Worm (Caenorhabditis elegans): ENCODE results near the gene M01B2.12.

The M01B2.12 gene

ce11 chrV:15264131-15264530 lies at the start of gene M01B2.12:
TSS of gene M01B2.12 (minus strand) at chrV:15264231.
- TF ChIP-seq nhr-237 (tag; optimal IDR thresholded peaks at IDR 0.05) (no peak), ceh-62 (tag; optimal IDR thresholded peaks at IDR 0.05) (no peak), nhr-10 (tag; optimal IDR thresholded peaks at IDR 0.05) (no peak), pha-4 (GFP tag; IDR thresholded peaks at IDR 0.05) (no peak), pha-4 (tag; optimal IDR thresholded peaks at IDR 0.05) (no peak), set-16 (GFP tag; IDR thresholded peaks at IDR 0.05) (no peak), nhr-111 (GFP tag; optimal IDR thresholded peaks at IDR 0.05) (no peak), daf-19 (GFP tag; conservative IDR thresholded peaks at IDR 0.05) (no peak), ZK337.2 (GFP tag; IDR thresholded peaks at IDR 0.05) (no peak), fkh-10 (GFP tag; optimal IDR thresholded peaks at IDR 0.05) (no peak), dve-1 (tag; optimal IDR thresholded peaks at IDR 0.05; ENCODE audit: insufficient read depth) (no peak), cey-2 (tag; optimal IDR thresholded peaks at IDR 0.05; ENCODE audit: borderline replicate concordance, insufficient read depth) (no peak), ces-1 (GFP tag; optimal IDR thresholded peaks at IDR 0.05) (no peak), zag-1 (tag; optimal IDR thresholded peaks at IDR 0.05) (no peak), ceh-32 (tag; optimal IDR thresholded peaks at IDR 0.05; ENCODE audit: poor library complexity) (no peak), mdt-29 (GFP tag; IDR thresholded peaks at IDR 0.05) (no peak), pqm-1 (tag; optimal IDR thresholded peaks at IDR 0.05) (no peak), Y75B8A.6 (GFP tag; IDR thresholded peaks at IDR 0.05) (no peak), dmd-8 (GFP tag; IDR thresholded peaks at IDR 0.05) (no peak), nhr-76 (tag; optimal IDR thresholded peaks at IDR 0.05) (no peak), ceh-20 (GFP tag; IDR thresholded peaks at IDR 0.05) (no peak)

- TF ChIP-seq skn-1 (tag; optimal IDR thresholded peaks at IDR 0.05) (no peak), ces-1 (GFP tag; optimal IDR thresholded peaks at IDR 0.05) (no peak), egl-27 (tag; optimal IDR thresholded peaks at IDR 0.05) (no peak), jun-1 (tag; optimal IDR thresholded peaks at IDR 0.05) (no peak), unc-62 (GFP tag; optimal IDR thresholded peaks at IDR 0.05 in 1 of 2) (peak in 1 of 2 experiments; percentile 81), unc-62 (tag; optimal IDR thresholded peaks at IDR 0.05) (no peak), aha-1 (tag) (peak; percentile 69), F37D6.2 (tag; optimal IDR thresholded peaks at IDR 0.05) (no peak), saeg-2 (GFP tag; IDR thresholded peaks at IDR 0.05) (no peak)
Observed at ce11 chrV:15313529-15313928, 49.5 kb upstream of the M01B2.12 start.

- TF ChIP-seq ama-1 (optimal IDR thresholded peaks at IDR 0.05) (no peak), fkh-10 (GFP tag; optimal IDR thresholded peaks at IDR 0.05) (no peak), unc-62 (GFP tag; optimal IDR thresholded peaks at IDR 0.05 in 1 of 2) (no peak), unc-62 (tag; optimal IDR thresholded peaks at IDR 0.05) (no peak), skn-1 (tag; optimal IDR thresholded peaks at IDR 0.05) (no peak), zip-11 (GFP tag; IDR thresholded peaks at IDR 0.05) (no peak), dpl-1 (GFP tag; optimal IDR thresholded peaks at IDR 0.05) (no peak), lin-39 (tag; optimal IDR thresholded peaks at IDR 0.05) (no peak), gei-8 (GFP tag; optimal IDR thresholded peaks at IDR 0.05) (no peak), nhr-28 (tag; optimal IDR thresholded peaks at IDR 0.05) (no peak), F10B5.3 (tag; optimal IDR thresholded peaks at IDR 0.05) (no peak)
Observed at ce11 chrV:15310780-15311179, 46.7 kb upstream of the M01B2.12 start, which contains the start of gene irld-62. TSS of gene irld-62 (plus strand) at chrV:15311080.

ce11 chrV:15309011-15309410 lies 45.0 kb upstream of the M01B2.12 start, which contains the start of gene srz-10:
TSS of gene srz-10 (minus strand) at chrV:15309098.
- TF ChIP-seq php-3 (GFP tag; IDR thresholded peaks at IDR 0.05) = no peak
- no peak for TF ChIP-seq daf-19 (GFP tag; conservative IDR thresholded peaks at IDR 0.05)
- TF ChIP-seq nhr-25 (tag; optimal IDR thresholded peaks at IDR 0.05; ENCODE audit: borderline replicate concordance, insufficient read depth) = no peak
- TF ChIP-seq snpc-1.2 (GFP tag; IDR thresholded peaks at IDR 0.05) = no peak
- TF ChIP-seq vab-7 (GFP tag; IDR thresholded peaks at IDR 0.05) = no peak
- TF ChIP-seq fkh-10 (GFP tag; optimal IDR thresholded peaks at IDR 0.05) = no peak
- TF ChIP-seq dmd-8 (GFP tag; IDR thresholded peaks at IDR 0.05) = no peak
- TF ChIP-seq hmg-1.1 (GFP tag; IDR thresholded peaks at IDR 0.05) = no peak
- TF ChIP-seq unc-130 (GFP tag; optimal IDR thresholded peaks at IDR 0.05) = no peak
- no peak for TF ChIP-seq daf-12 (tag; optimal IDR thresholded peaks at IDR 0.05)

Measured in whole organism, L4 larva.